Fruit fly (Drosophila melanogaster) whole organism, prepupa: ENCODE measurements around the gene Rh4.

Experiments
- CG6163 ChIP-seq: fragments of 200-800 bp; sonication (Bioruptor generic); IDR thresholded peaks from 3 replicates; pipeline ENCODE4 v1.3.6; 2022; ENCODE audit warnings: missing biosample characterization, missing genetic modification characterization
- Gug ChIP-seq: fragments of 200-800 bp; sonication (Bioruptor generic); IDR thresholded peaks from 2 replicates; pipeline ENCODE4 v1.3.6; 2022; ENCODE audit warnings: missing biosample characterization, missing genetic modification characterization
- esn ChIP-seq: fragments of 200-800 bp; sonication (Bioruptor generic); optimal IDR thresholded peaks from 2 replicates; lab custom pipeline; 2016; ENCODE audit warnings: missing biosample characterization, mild to moderate bottlenecking, missing genetic modification characterization, moderate library complexity

DNA sequence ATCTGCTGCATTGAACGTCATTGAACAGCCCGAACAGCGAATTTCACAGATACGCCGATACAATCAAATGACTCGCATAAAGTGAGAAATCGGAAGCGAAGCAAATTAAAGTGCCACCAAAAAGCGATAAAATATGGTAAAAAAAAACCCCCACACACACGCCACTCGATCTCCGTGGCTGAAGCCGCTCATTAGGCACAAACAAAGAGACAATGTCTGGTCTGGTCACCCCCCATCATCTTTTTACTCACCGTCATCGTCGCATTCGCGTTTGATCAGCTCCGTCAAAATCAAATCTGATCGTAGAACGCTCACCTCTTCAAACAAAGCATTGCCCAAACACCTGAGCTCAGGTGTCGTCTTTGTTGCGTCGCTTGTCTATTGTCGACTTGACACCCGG is 13.6 kb upstream of the Rh4 start:
- no peak for TF ChIP-seq CG6163 (GFP tag; lab: Robert Waterston, UW)
- TF ChIP-seq esn (GFP tag; lab: Kevin White, UChicago): no peak
- TF ChIP-seq Gug: no peak
